Fruit fly (Drosophila melanogaster): ENCODE measurements around the gene CG31730.

DNA sequence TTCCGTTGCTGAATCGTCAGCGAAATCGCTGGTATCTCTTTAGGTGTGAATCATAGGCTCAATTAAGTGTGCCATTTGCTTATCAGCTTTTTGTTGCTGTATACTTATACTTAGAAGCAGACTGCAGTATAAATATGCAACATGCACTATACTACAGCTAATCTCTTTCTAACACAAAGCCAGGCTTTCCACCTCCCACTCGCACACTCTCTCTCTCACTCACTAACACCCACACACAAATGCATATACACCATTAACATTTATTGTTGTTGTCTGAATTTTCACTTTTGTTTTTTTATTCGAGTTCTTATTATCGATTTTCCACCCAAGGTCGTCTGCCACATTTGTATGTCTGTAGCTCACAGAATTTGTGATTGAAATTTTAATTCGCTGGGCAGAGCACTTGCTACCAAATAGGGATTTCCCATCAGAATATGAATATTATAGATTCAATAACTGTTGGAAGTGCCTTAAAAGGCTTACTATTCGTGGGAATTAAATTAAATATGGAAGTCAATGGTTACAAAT, 37.2 kb upstream of the CG31730 start:
- TF ChIP-seq ss (GFP tag; optimal IDR thresholded peaks at IDR 0.05), result no peak
- TF ChIP-seq fkh (GFP tag; optimal IDR thresholded peaks at IDR 0.05), result no peak
- no peak for TF ChIP-seq CG8632 (GFP tag; optimal IDR thresholded peaks at IDR 0.05)
- no peak for TF ChIP-seq CG1621 (tag; optimal IDR thresholded peaks at IDR 0.05)
- TF ChIP-seq achi (GFP tag; optimal IDR thresholded peaks at IDR 0.05), result no peak
- TF ChIP-seq svp (GFP tag), result no peak
- no peak for TF ChIP-seq dsx (GFP tag; optimal IDR thresholded peaks at IDR 0.05; ENCODE audit: poor library complexity, severe bottlenecking)
- no peak for TF ChIP-seq CG6854 (GFP tag; optimal IDR thresholded peaks at IDR 0.05)
